Fruit fly (Drosophila melanogaster): Measurements from ENCODE around the gene CG6465.

CG6465 gene

dm6 chr3R:10629973-10630372 is 47.1 kb downstream of the CG6465 start:
- no peak for TF ChIP-seq CG17801 (GFP tag; optimal IDR thresholded peaks at IDR 0.05; ENCODE audit: partially characterized antibody)

- TF ChIP-seq CG17801 (GFP tag; optimal IDR thresholded peaks at IDR 0.05; ENCODE audit: partially characterized antibody), result no peak
These were observed 48.8 kb downstream of the CG6465 start for dm6 chr3R:10628234-10628633.

DNA sequence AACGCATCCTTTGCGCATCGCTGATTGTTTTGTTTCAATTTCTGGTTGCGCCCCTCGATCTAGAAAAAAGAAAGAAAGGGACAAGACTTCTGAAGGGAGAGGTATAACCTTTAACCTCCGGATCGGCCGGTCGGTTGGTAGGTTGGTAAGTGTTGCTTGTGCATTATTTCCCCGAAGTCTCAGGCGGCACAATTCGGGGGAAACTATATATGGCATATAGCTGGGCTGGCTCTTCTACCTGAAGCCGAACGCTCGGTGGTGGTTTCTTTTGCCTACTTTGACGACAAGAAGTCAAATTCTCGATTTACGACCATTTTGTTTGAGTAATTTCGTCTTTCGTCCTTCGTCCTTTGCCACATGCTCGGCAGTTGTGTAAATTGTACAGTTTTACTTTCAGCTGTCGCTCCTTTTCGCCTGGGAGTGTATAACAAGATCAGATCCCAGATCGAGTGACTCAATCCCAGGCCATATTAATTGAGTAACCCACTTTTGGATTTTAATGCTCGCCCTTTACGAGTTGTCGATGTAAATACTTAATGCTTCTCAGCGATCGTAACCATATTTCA is 50.4 kb downstream of the CG6465 start:
- TF ChIP-seq CG17801 (GFP tag; optimal IDR thresholded peaks at IDR 0.05; ENCODE audit: partially characterized antibody), result no peak

DNA sequence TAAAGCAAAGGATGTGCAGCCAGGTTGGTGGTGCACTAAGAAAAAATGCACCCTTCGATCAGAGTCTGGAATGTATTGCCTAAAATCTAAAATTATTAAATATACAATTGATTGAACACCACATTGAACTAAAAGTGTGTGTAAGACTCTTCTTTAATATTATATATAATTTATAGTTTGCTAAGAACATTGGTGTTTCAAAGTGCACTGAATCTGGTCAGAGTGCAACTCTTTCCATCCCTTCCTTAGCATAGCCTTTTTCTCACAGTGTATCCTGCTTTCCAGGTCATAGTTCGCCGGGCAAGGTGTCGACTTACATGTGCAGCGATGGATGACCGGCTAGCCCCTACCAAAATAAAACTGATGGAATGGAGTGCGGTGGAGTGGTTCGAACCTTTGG is 51.0 kb downstream of the CG6465 start:
- TF ChIP-seq CG17801 (GFP tag; optimal IDR thresholded peaks at IDR 0.05; ENCODE audit: partially characterized antibody), result no peak

All from ovary, adult (tissue).